Fruit fly (Drosophila melanogaster) whole organism, embryonic: Measurements from ENCODE around the gene CG42541.

ENCODE experiments used
- Atf-2 ChIP-seq: fragments of 200-800 bp; sonication (Bioruptor generic); optimal IDR thresholded peaks from 2 replicates; lab custom pipeline; 2016; ENCODE audit warnings: missing biosample characterization, missing genetic modification characterization
- B-H2 ChIP-seq: fragments of 200-800 bp; sonication (Bioruptor generic); optimal IDR thresholded peaks from 2 replicates; lab custom pipeline; 2018; ENCODE audit warnings: missing biosample characterization, mild to moderate bottlenecking, missing genetic modification characterization
- CG10431 ChIP-seq: fragments of 200-800 bp; sonication (Bioruptor generic); optimal IDR thresholded peaks from 3 replicates; lab custom pipeline; 2018; ENCODE audit warnings: missing biosample characterization, mild to moderate bottlenecking, missing genetic modification characterization
- CG10543 ChIP-seq: fragments of 200-800 bp; sonication (Bioruptor generic); optimal IDR thresholded peaks from 3 replicates; lab custom pipeline; 2017; ENCODE audit warnings: missing biosample characterization, mild to moderate bottlenecking, missing genetic modification characterization, moderate library complexity
- CG10565 ChIP-seq: fragments of 200-800 bp; sonication (Bioruptor generic); optimal IDR thresholded peaks from 3 replicates; lab custom pipeline; 2016; ENCODE audit warnings: missing biosample characterization, mild to moderate bottlenecking, missing genetic modification characterization
- CG10959 ChIP-seq: fragments of 200-800 bp; sonication (Bioruptor generic); IDR thresholded peaks from 2 replicates; pipeline ENCODE4 v1.3.6; 2022; ENCODE audit warnings: missing biosample characterization, missing genetic modification characterization
- CG10979 ChIP-seq: fragments of 200-800 bp; sonication (Bioruptor generic); optimal IDR thresholded peaks from 2 replicates; lab custom pipeline; 2018; ENCODE audit warnings: missing biosample characterization, mild to moderate bottlenecking, missing genetic modification characterization, moderate library complexity
- CG12659 ChIP-seq: fragments of 200-800 bp; sonication (Bioruptor generic); optimal IDR thresholded peaks from 3 replicates; lab custom pipeline; 2017; ENCODE audit warnings: mild to moderate bottlenecking, missing biosample characterization, missing genetic modification reagents, missing genetic modification characterization
- CG14965 ChIP-seq: fragments of 200-800 bp; sonication (Bioruptor generic); optimal IDR thresholded peaks from 2 replicates; lab custom pipeline; 2016; ENCODE audit warnings: missing biosample characterization, missing genetic modification characterization, borderline replicate concordance
- CG15011 ChIP-seq: fragments of 200-800 bp; sonication (Bioruptor generic); optimal IDR thresholded peaks from 3 replicates; lab custom pipeline; 2018; ENCODE audit warnings: missing biosample characterization, mild to moderate bottlenecking, missing genetic modification characterization
- CG16779 ChIP-seq: fragments of 200-800 bp; sonication (Bioruptor generic); IDR thresholded peaks from 2 replicates; pipeline ENCODE4 v1.3.6; 2022; ENCODE audit warnings: missing biosample characterization, missing genetic modification characterization
- CG17328 ChIP-seq: fragments of 200-800 bp; sonication (Bioruptor generic); IDR thresholded peaks from 2 replicates; pipeline ENCODE4 v1.3.6; 2022; ENCODE audit warnings: missing biosample characterization, missing genetic modification characterization
- CG2678 ChIP-seq: fragments of 200-800 bp; sonication (Bioruptor generic); optimal IDR thresholded peaks from 3 replicates; lab custom pipeline; 2019; ENCODE audit warnings: missing biosample characterization, mild to moderate bottlenecking, missing genetic modification characterization, moderate library complexity
- CG2889 ChIP-seq: fragments of 200-800 bp; sonication (Bioruptor generic); IDR thresholded peaks from 3 replicates; pipeline ENCODE4 v1.3.6; 2022; ENCODE audit warnings: missing biosample characterization, missing genetic modification characterization
- CG31441 ChIP-seq: fragments of 200-800 bp; sonication (Bioruptor generic); IDR thresholded peaks from 2 replicates; pipeline ENCODE4 v1.3.6; 2022; ENCODE audit warnings: missing biosample characterization, missing genetic modification characterization
- CG32772 ChIP-seq: fragments of 200-800 bp; sonication (Bioruptor generic); IDR thresholded peaks from 2 replicates; pipeline ENCODE4 v1.3.6; 2022; ENCODE audit warnings: missing biosample characterization, missing genetic modification characterization
- CG4730 ChIP-seq: fragments of 200-800 bp; sonication (Bioruptor generic); IDR thresholded peaks from 2 replicates; pipeline ENCODE4 v1.3.6; 2022; ENCODE audit warnings: missing biosample characterization, missing genetic modification characterization
- CG5180 ChIP-seq: fragments of 200-800 bp; sonication (Bioruptor generic); optimal IDR thresholded peaks from 3 replicates; lab custom pipeline; 2017; ENCODE audit warnings: missing biosample characterization, missing genetic modification characterization, mild to moderate bottlenecking, moderate library complexity, missing genetic modification reagents
- CG5245 ChIP-seq: fragments of 200-800 bp; sonication (Bioruptor generic); optimal IDR thresholded peaks from 3 replicates; lab custom pipeline; 2016; ENCODE audit warnings: missing biosample characterization, missing genetic modification characterization
- CG6254 ChIP-seq: fragments of 200-800 bp; sonication (Bioruptor generic); optimal IDR thresholded peaks from 3 replicates; lab custom pipeline; 2017; ENCODE audit warnings: mild to moderate bottlenecking, missing biosample characterization, missing genetic modification reagents, missing genetic modification characterization
- CG7357 ChIP-seq: fragments of 200-800 bp; sonication (Bioruptor generic); IDR thresholded peaks from 3 replicates; pipeline ENCODE4 v1.3.6; 2022; ENCODE audit warnings: missing biosample characterization, missing genetic modification characterization
- CG8290 ChIP-seq, 3 experiments: fragments of 200-800 bp; sonication (Bioruptor generic); optimal IDR thresholded peaks; 2 replicates each; lab custom pipeline; 2016 to 2019; ENCODE audit warnings: missing biosample characterization in 3 of 3, missing genetic modification characterization in 3 of 3, mild to moderate bottlenecking in 2 of 3, moderate library complexity in 1 of 3
- CG8924 ChIP-seq: fragments of 200-800 bp; optimal IDR thresholded peaks from 3 replicates; lab custom pipeline; 2019; ENCODE audit warnings: missing biosample characterization, mild to moderate bottlenecking, missing genetic modification characterization, moderate library complexity
- CG9876 ChIP-seq: fragments of 200-800 bp; sonication (Bioruptor generic); optimal IDR thresholded peaks from 2 replicates; lab custom pipeline; 2016; ENCODE audit warnings: missing biosample characterization, missing genetic modification characterization
- CrebB ChIP-seq: fragments of 200-800 bp; sonication (Bioruptor generic); optimal IDR thresholded peaks from 3 replicates; lab custom pipeline; 2018; ENCODE audit warnings: missing biosample characterization, mild to moderate bottlenecking, missing genetic modification characterization
- Ets65A ChIP-seq: fragments of 200-800 bp; sonication (Bioruptor generic); peaks from one replicate; lab custom pipeline; 2016; ENCODE audit warnings: missing biosample characterization, missing genetic modification characterization
- HLH54F ChIP-seq: fragments of 200-800 bp; sonication (Bioruptor generic); optimal IDR thresholded peaks from 3 replicates; lab custom pipeline; 2016; ENCODE audit warnings: missing biosample characterization, missing genetic modification characterization
- Hand ChIP-seq: fragments of 200-800 bp; sonication (Bioruptor generic); optimal IDR thresholded peaks from 2 replicates; lab custom pipeline; 2017; ENCODE audit warnings: mild to moderate bottlenecking, missing biosample characterization, missing genetic modification reagents, missing genetic modification characterization
- MESR4 ChIP-seq: fragments of 200-800 bp; sonication (Bioruptor generic); optimal IDR thresholded peaks from 2 replicates; lab custom pipeline; 2018; ENCODE audit warnings: missing biosample characterization, mild to moderate bottlenecking, missing genetic modification characterization, moderate library complexity
- MTF-1 ChIP-seq: fragments of 200-800 bp; sonication (Bioruptor generic); optimal IDR thresholded peaks from 2 replicates; lab custom pipeline; 2018; ENCODE audit warnings: missing biosample characterization, mild to moderate bottlenecking, missing genetic modification characterization, borderline replicate concordance
- Max ChIP-seq: fragments of 200-800 bp; sonication (Bioruptor generic); optimal IDR thresholded peaks from 2 replicates; lab custom pipeline; 2016; ENCODE audit warnings: missing biosample characterization, mild to moderate bottlenecking, missing genetic modification characterization
- Myb ChIP-seq: fragments of 200-800 bp; sonication (Bioruptor generic); optimal IDR thresholded peaks from 2 replicates; lab custom pipeline; 2016; ENCODE audit warnings: missing biosample characterization, missing genetic modification characterization
- Nf-YA ChIP-seq: fragments of 200-800 bp; sonication (Bioruptor generic); IDR thresholded peaks from 2 replicates; pipeline ENCODE4 v1.3.6; 2022; ENCODE audit warnings: missing biosample characterization, missing genetic modification characterization
- Xbp1 ChIP-seq: fragments of 200-800 bp; sonication (Bioruptor generic); optimal IDR thresholded peaks from 3 replicates; lab custom pipeline; 2016; ENCODE audit warnings: missing biosample characterization, mild to moderate bottlenecking, missing genetic modification characterization
- ara ChIP-seq: fragments of 200-800 bp; sonication (Bioruptor generic); IDR thresholded peaks from 2 replicates; pipeline ENCODE4 v1.3.6; 2022; ENCODE audit warnings: missing biosample characterization, missing genetic modification characterization
- cad ChIP-seq: fragments of >200 bp; optimal IDR thresholded peaks from 2 replicates; lab custom pipeline; 2017; ENCODE audit warnings: missing biosample characterization, missing genetic modification characterization
- chif ChIP-seq, 2 experiments: fragments of 200-800 bp; sonication (Bioruptor generic); optimal IDR thresholded peaks; 3 replicates each; lab custom pipeline; 2016; ENCODE audit warnings: missing biosample characterization in 2 of 2, missing genetic modification characterization in 2 of 2
- dm ChIP-seq: fragments of 200-800 bp; sonication (Bioruptor generic); optimal IDR thresholded peaks from 3 replicates; lab custom pipeline; 2016; ENCODE audit warnings: missing biosample characterization, missing genetic modification characterization
- en ChIP-seq: fragments of 200-800 bp; sonication (Bioruptor generic); optimal IDR thresholded peaks from 2 replicates; lab custom pipeline; 2016; ENCODE audit warnings: missing biosample characterization, missing genetic modification characterization
- ham ChIP-seq: fragments of 200-800 bp; sonication (Bioruptor generic); IDR thresholded peaks from 2 replicates; pipeline ENCODE4 v1.3.6; 2022; ENCODE audit warnings: missing biosample characterization, missing genetic modification characterization
- kah ChIP-seq: fragments of 200-800 bp; sonication (Bioruptor generic); optimal IDR thresholded peaks from 2 replicates; lab custom pipeline; 2018; ENCODE audit warnings: missing biosample characterization, mild to moderate bottlenecking, missing genetic modification characterization
- nom ChIP-seq: fragments of 200-800 bp; sonication (Bioruptor generic); optimal IDR thresholded peaks from 2 replicates; lab custom pipeline; 2017; ENCODE audit warnings: missing biosample characterization, missing genetic modification characterization, mild to moderate bottlenecking, moderate library complexity, missing genetic modification reagents
- odd ChIP-seq: fragments of 200-800 bp; sonication (Bioruptor generic); optimal IDR thresholded peaks from 2 replicates; lab custom pipeline; 2017; ENCODE audit warnings: missing biosample characterization, mild to moderate bottlenecking, missing genetic modification characterization
- org-1 ChIP-seq: fragments of 200-800 bp; sonication (Bioruptor generic); optimal IDR thresholded peaks from 2 replicates; lab custom pipeline; 2017; ENCODE audit warnings: missing biosample characterization, missing genetic modification characterization
- slbo ChIP-seq: fragments of 200-800 bp; sonication (Bioruptor generic); IDR thresholded peaks from 2 replicates; pipeline ENCODE4 v1.3.6; 2022; ENCODE audit warnings: missing biosample characterization, missing genetic modification characterization
- usp ChIP-seq: fragments of >200 bp; optimal IDR thresholded peaks from 2 replicates; lab custom pipeline; 2017; ENCODE audit warnings: missing biosample characterization, missing genetic modification characterization
- vfl ChIP-seq: fragments of 200-800 bp; sonication (Bioruptor generic); optimal IDR thresholded peaks from 2 replicates; lab custom pipeline; 2016; ENCODE audit warnings: missing biosample characterization, missing genetic modification characterization
- zen ChIP-seq: fragments of 200-800 bp; sonication (Bioruptor generic); optimal IDR thresholded peaks from 3 replicates; lab custom pipeline; 2018; ENCODE audit warnings: missing biosample characterization, mild to moderate bottlenecking, missing genetic modification characterization, moderate library complexity
- zen2 ChIP-seq: fragments of 200-800 bp; sonication (Bioruptor generic); IDR thresholded peaks from 3 replicates; pipeline ENCODE4 v1.3.6; 2022; ENCODE audit warnings: missing biosample characterization, missing genetic modification characterization; ENCODE audit not compliant: partially characterized antibody

CG42541 gene

DNA sequence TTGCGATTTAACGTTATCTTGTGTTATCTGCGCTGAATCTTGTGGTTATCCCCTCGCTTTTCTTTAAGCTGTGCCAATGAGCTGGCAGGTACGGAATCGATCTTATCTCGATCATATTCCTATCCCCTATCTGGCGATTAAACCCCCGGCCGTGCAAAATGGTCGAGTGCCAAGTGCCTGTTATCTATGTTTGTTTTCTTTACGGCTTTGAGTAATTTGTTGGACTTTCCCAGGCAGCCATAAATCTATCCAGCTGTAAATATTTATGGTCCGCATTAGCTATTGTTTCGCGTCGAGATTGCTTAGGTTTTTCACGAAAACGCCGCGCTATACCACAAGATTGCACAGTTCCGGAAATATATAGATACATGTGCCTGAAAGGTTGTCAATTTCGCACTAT is 61.3 kb downstream of the CG42541 start (continued):
- TF ChIP-seq B-H2 (GFP tag; lab: Kevin White, UChicago) (no peak), Ets65A (GFP tag; lab: Kevin White, UChicago) (no peak), CG16779 (no peak), CG4730 (GFP tag; lab: Robert Waterston, UW) (no peak), CG5245 (no peak), CG10431 (GFP tag; lab: Kevin White, UChicago) (no peak), CG15011 (GFP tag; lab: Kevin White, UChicago) (no peak), en (GFP tag; lab: Kevin White, UChicago) (no peak), cad (GFP tag; lab: Kevin White, UChicago) (peak; percentile 85), CG17328 (GFP tag; lab: Robert Waterston, UW) (no peak), usp (no peak), slbo (GFP tag; lab: Robert Waterston, UW) (no peak), zen2 (GFP tag; lab: Robert Waterston, UW) (no peak)

DNA sequence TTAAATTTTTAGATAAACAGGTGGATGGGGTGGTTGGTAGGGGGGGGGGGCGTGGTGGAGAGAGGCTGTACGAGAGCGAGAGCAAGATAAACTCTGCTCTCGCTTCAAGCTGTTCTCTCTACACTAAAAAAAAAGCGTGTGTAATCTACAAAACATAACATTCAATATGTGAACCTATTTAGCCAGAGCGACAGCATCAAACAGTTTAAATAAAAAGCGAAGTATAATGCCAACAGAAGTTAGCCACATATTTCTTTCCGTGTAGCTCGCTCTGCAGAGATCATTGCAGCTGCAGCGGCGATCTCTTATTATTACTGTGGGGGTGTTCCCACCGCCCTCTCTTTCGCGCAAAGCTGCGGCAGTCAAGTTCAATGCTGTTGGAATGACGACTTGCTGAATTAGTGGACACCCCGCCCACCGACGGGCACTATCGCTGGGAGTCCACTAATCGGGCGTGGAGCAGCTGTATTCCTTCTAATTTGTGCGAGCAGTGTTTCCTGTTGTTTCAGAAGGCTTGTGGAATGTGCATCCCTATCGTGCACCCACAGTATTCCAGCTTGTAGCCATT is 61.8 kb downstream of the CG42541 start, which contains the start of gene CG2930:
TSS of gene CG2930 (plus strand) at position 518 of the 568 bp plus-strand sequence.
- TF ChIP-seq Nf-YA (GFP tag; lab: Robert Waterston, UW) (peak; percentile 80), CG9876 (peak; percentile 64), ara (GFP tag; lab: Robert Waterston, UW) (peak; percentile 93), CG8290 (GFP tag; optimal IDR thresholded peaks at IDR 0.05; lab: Kevin White, UChicago) (peak; percentile 51), CG8290 (tag; optimal IDR thresholded peaks at IDR 0.05; lab: Kevin White, UChicago) (peak in 1 of 2 experiments; percentile 81), nom (GFP tag; lab: Kevin White, UChicago) (peak; percentile 93), CrebB (tag; lab: Kevin White, UChicago) (peak; percentile 63), Atf-2 (GFP tag; lab: Kevin White, UChicago) (peak; percentile 72), CG8924 (tag; lab: Kevin White, UChicago) (peak; percentile 79), Max (GFP tag; lab: Kevin White, UChicago) (peak; percentile 67), odd (GFP tag; lab: Kevin White, UChicago) (peak; percentile 69), chif (GFP tag; optimal IDR thresholded peaks at IDR 0.05; lab: Kevin White, UChicago) (peak; percentile 87 to 91), Hand (GFP tag; lab: Kevin White, UChicago) (no peak), kah (peak; percentile 72), CG10959 (peak; percentile 90), CG5180 (GFP tag; lab: Kevin White, UChicago) (peak; percentile 63), CG10979 (tag; lab: Kevin White, UChicago) (peak; percentile 88), CG12659 (GFP tag; lab: Kevin White, UChicago) (peak; percentile 74), org-1 (GFP tag; lab: Kevin White, UChicago) (peak; percentile 79), CG31441 (GFP tag; lab: Robert Waterston, UW) (peak; percentile 85), CG10543 (GFP tag; lab: Kevin White, UChicago) (no peak), dm (GFP tag; lab: Kevin White, UChicago) (peak; percentile 64), Myb (GFP tag; lab: Kevin White, UChicago) (peak; percentile 54), CG32772 (GFP tag; lab: Robert Waterston, UW) (peak; percentile 89), CG6254 (peak; percentile 82), CG2889 (GFP tag; lab: Robert Waterston, UW) (peak; percentile 76; the same call in 2 of the 3 replicates), zen (tag; lab: Kevin White, UChicago) (peak; percentile 73), Xbp1 (peak; percentile 87), vfl (GFP tag; lab: Kevin White, UChicago) (no peak), CG10565 (GFP tag; lab: Kevin White, UChicago) (peak; percentile 35), CG14965 (peak; percentile 29), CG7357 (GFP tag; lab: Robert Waterston, UW) (peak; percentile 78; the same call in 2 of the 3 replicates), CG2678 (peak; percentile 82), HLH54F (peak; percentile 55), MESR4 (GFP tag; lab: Kevin White, UChicago) (peak; percentile 13), ham (GFP tag; lab: Robert Waterston, UW) (no peak), MTF-1 (GFP tag; lab: Kevin White, UChicago) (peak; percentile 74)
